Worm (Caenorhabditis elegans): Measurements from ENCODE around the gene K03A11.4.

K03A11.4 gene

DNA sequence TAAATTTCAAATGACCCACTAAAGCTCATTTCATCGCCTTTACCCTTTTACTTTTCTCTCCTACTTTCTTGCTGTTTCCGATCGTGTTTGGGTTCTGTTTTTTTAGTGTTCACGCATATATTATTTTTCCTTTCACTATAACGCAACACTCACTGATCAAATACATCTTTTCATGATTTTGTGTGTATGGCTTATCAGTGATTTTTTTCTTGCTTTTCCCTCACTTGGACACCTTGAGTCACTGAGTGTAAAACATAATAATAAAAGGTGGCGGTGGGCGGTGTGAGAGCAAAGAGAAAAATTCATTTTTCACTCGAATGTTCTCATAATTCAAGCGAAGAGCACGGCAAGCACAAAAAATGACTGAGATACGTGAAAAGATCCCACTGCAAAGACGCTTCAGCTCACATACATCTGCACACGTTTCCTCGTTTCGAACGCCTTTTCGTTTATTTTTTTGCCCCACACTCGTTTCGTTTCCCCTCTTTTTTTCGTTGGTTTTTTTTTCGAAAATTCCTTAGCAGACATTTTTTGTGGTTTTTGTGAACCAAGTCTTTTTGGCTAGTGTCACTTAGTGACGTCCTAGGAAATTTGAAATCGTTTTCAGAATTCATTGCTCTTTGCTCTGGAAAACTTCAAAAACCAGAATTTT, 14.9 kb upstream of the K03A11.4 start, which contains the start of gene K03A11.5:
Gene K03A11.5, plus strand, starts transcription at position 602 of the 652 bp plus-strand sequence.
- no peak for TF ChIP-seq lsy-2 (tag; optimal IDR thresholded peaks at IDR 0.05)
- TF ChIP-seq unc-120 (tag; optimal IDR thresholded peaks at IDR 0.05; ENCODE audit: poor library complexity, severe bottlenecking) = no peak
- no peak for TF ChIP-seq mab-5 (tag; optimal IDR thresholded peaks at IDR 0.05)
- no peak for TF ChIP-seq flh-1 (GFP tag; optimal IDR thresholded peaks at IDR 0.05)
- TF ChIP-seq M03D4.4 (tag; optimal IDR thresholded peaks at IDR 0.05) = no peak
- TF ChIP-seq nhr-76 (tag; optimal IDR thresholded peaks at IDR 0.05) = no peak
- no peak for TF ChIP-seq ztf-11 (tag; optimal IDR thresholded peaks at IDR 0.05)
- no peak for TF ChIP-seq ces-1 (GFP tag; optimal IDR thresholded peaks at IDR 0.05)
- TF ChIP-seq nhr-28 (tag; optimal IDR thresholded peaks at IDR 0.05) = no peak
- TF ChIP-seq snpc-4 (tag; optimal IDR thresholded peaks at IDR 0.05) = no peak
- no peak for TF ChIP-seq drap-1 (GFP tag; optimal IDR thresholded peaks at IDR 0.05)
- TF ChIP-seq mep-1 (tag; optimal IDR thresholded peaks at IDR 0.05) = no peak
- no peak for TF ChIP-seq elt-3 (tag; optimal IDR thresholded peaks at IDR 0.05)
- TF ChIP-seq bed-3 (GFP tag; optimal IDR thresholded peaks at IDR 0.05) = no peak
- TF ChIP-seq ceh-83 (GFP tag; optimal IDR thresholded peaks at IDR 0.05) = no peak
- no peak for TF ChIP-seq nhr-237 (tag; optimal IDR thresholded peaks at IDR 0.05)
- TF ChIP-seq nhr-12 (tag; optimal IDR thresholded peaks at IDR 0.05) = no peak
- no peak for TF ChIP-seq ham-2 (GFP tag; optimal IDR thresholded peaks at IDR 0.05)
- TF ChIP-seq ceh-39 (tag; optimal IDR thresholded peaks at IDR 0.05) = no peak

ce11 chrX:13071120-13071519, 6.9 kb upstream of the K03A11.4 start, which contains the start of gene cpx-2:
cpx-2 (minus strand) TSS chrX:13071220.
- TF ChIP-seq nhr-28 (tag; optimal IDR thresholded peaks at IDR 0.05) (no peak), elt-1 (tag; optimal IDR thresholded peaks at IDR 0.05; ENCODE audit: borderline replicate concordance, insufficient read depth) (no peak), flh-1 (GFP tag; optimal IDR thresholded peaks at IDR 0.05) (no peak), mab-5 (tag; optimal IDR thresholded peaks at IDR 0.05) (no peak), mep-1 (tag; optimal IDR thresholded peaks at IDR 0.05) (no peak), sem-2 (GFP tag; optimal IDR thresholded peaks at IDR 0.05) (no peak), nhr-2 (tag; optimal IDR thresholded peaks at IDR 0.05) (no peak), ceh-43 (GFP tag; optimal IDR thresholded peaks at IDR 0.05) (no peak), hlh-1 (tag; optimal IDR thresholded peaks at IDR 0.05) (no peak), lin-13 (tag; optimal IDR thresholded peaks at IDR 0.05) (no peak), unc-39 (tag; optimal IDR thresholded peaks at IDR 0.05) (no peak), ham-2 (GFP tag; optimal IDR thresholded peaks at IDR 0.05) (no peak), ceh-83 (GFP tag; optimal IDR thresholded peaks at IDR 0.05) (no peak), ztf-11 (tag; optimal IDR thresholded peaks at IDR 0.05) (no peak), blmp-1 (tag; optimal IDR thresholded peaks at IDR 0.05) (no peak), nhr-76 (tag; optimal IDR thresholded peaks at IDR 0.05) (no peak), drap-1 (GFP tag; optimal IDR thresholded peaks at IDR 0.05) (no peak), bed-3 (GFP tag; optimal IDR thresholded peaks at IDR 0.05) (no peak), zip-8 (tag; optimal IDR thresholded peaks at IDR 0.05) (no peak)

DNA sequence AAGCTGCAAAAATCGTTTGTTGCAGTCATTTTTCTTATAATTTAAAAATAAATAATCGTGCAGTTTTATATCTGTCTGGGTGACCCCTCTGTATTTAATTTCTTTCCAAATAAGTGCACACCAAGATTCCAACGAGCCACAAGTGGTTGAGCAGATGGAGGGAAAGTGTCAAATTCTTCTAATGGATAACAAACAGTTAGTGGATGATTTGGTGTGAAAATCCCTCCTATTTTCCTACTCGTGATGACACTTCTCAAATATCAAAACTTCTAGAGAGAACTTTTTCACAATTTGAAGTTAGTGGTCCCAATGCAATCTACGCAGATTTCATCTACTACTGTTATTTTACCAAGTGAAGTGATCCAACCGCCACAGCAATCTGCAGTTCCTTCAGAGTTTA, 3.6 kb upstream of the K03A11.4 start, which contains the start of gene ceh-28:
Gene ceh-28, plus strand, starts transcription at position 301 of the 400 bp plus-strand sequence.
- TF ChIP-seq hlh-1 (tag; optimal IDR thresholded peaks at IDR 0.05) = no peak
- TF ChIP-seq unc-120 (tag; optimal IDR thresholded peaks at IDR 0.05; ENCODE audit: poor library complexity, severe bottlenecking) = no peak
- no peak for TF ChIP-seq nhr-76 (tag; optimal IDR thresholded peaks at IDR 0.05)
- no peak for TF ChIP-seq lin-13 (tag; optimal IDR thresholded peaks at IDR 0.05)
- no peak for TF ChIP-seq nhr-237 (tag; optimal IDR thresholded peaks at IDR 0.05)
- TF ChIP-seq elt-3 (tag; optimal IDR thresholded peaks at IDR 0.05) = no peak
- TF ChIP-seq ham-2 (GFP tag; optimal IDR thresholded peaks at IDR 0.05) = no peak
- TF ChIP-seq mab-5 (tag; optimal IDR thresholded peaks at IDR 0.05) = no peak

DNA sequence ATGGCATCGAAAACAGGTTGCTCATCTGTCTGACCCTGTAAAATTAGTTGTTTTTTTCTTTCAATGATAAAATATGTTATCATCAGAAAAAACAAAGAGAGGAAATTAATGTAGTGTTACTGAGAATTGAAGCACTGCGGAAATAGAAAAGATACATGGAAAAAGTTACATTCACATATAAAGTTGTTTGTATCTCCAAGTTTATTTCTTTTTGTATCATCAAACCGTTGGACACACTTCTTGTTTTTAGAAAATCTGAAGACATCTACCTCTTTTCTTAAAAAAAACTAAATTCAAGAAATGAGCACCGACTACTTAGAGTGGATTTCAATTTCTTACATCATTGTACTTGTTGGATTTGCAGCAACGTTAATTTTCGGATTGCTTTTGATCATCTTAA, 4.4 kb downstream of the K03A11.4 start, which contains the start of gene str-10:
Gene str-10, plus strand, starts transcription at position 301 of the 400 bp plus-strand sequence.
- TF ChIP-seq drap-1 (GFP tag; optimal IDR thresholded peaks at IDR 0.05) = no peak
- TF ChIP-seq pha-4 (tag; optimal IDR thresholded peaks at IDR 0.05) = no peak
- no peak for TF ChIP-seq lin-13 (tag; optimal IDR thresholded peaks at IDR 0.05)
- no peak for TF ChIP-seq ham-2 (GFP tag; optimal IDR thresholded peaks at IDR 0.05)

ce11 chrX:13084273-13084672, 6.3 kb downstream of the K03A11.4 start, which contains the start of gene R03G8.1:
R03G8.1 (plus strand) TSS chrX:13084573.
- no peak for TF ChIP-seq lin-32 (GFP tag; optimal IDR thresholded peaks at IDR 0.05)
- TF ChIP-seq mls-2 (tag; optimal IDR thresholded peaks at IDR 0.05) = no peak
- TF ChIP-seq flh-1 (GFP tag; optimal IDR thresholded peaks at IDR 0.05) = no peak
- no peak for TF ChIP-seq sem-2 (GFP tag; optimal IDR thresholded peaks at IDR 0.05)
- TF ChIP-seq elt-1 (tag; optimal IDR thresholded peaks at IDR 0.05; ENCODE audit: borderline replicate concordance, insufficient read depth) = no peak
- TF ChIP-seq mab-5 (tag; optimal IDR thresholded peaks at IDR 0.05) = no peak
- no peak for TF ChIP-seq nhr-28 (tag; optimal IDR thresholded peaks at IDR 0.05)
- TF ChIP-seq snpc-4 (tag; optimal IDR thresholded peaks at IDR 0.05) = no peak
- TF ChIP-seq unc-62 (GFP tag; optimal IDR thresholded peaks at IDR 0.05) = no peak
- TF ChIP-seq drap-1 (GFP tag; optimal IDR thresholded peaks at IDR 0.05) = no peak
- no peak for TF ChIP-seq lin-13 (tag; optimal IDR thresholded peaks at IDR 0.05)
- no peak for TF ChIP-seq M03D4.4 (tag; optimal IDR thresholded peaks at IDR 0.05)
- no peak for TF ChIP-seq hlh-1 (tag; optimal IDR thresholded peaks at IDR 0.05)
- TF ChIP-seq unc-39 (tag; optimal IDR thresholded peaks at IDR 0.05) = no peak
- TF ChIP-seq lsy-2 (tag; optimal IDR thresholded peaks at IDR 0.05) = no peak

Measured in whole organism, mixed stage, embryonic.